Fruit fly (Drosophila melanogaster) whole organism: ENCODE data around the gene TwdlM.

Source experiments
- CG8478 ChIP-seq: fragments of >200 bp; optimal IDR thresholded peaks from 2 replicates; lab custom pipeline; 2018; ENCODE audit warnings: inconsistent platforms
- pan ChIP-seq: fragments of >200 bp; optimal IDR thresholded peaks from 2 replicates; lab custom pipeline; 2017
- usp ChIP-seq: fragments of >200 bp; optimal IDR thresholded peaks from 2 replicates; lab custom pipeline; 2017; ENCODE audit warnings: missing biosample characterization, missing genetic modification characterization, mixed read lengths

DNA sequence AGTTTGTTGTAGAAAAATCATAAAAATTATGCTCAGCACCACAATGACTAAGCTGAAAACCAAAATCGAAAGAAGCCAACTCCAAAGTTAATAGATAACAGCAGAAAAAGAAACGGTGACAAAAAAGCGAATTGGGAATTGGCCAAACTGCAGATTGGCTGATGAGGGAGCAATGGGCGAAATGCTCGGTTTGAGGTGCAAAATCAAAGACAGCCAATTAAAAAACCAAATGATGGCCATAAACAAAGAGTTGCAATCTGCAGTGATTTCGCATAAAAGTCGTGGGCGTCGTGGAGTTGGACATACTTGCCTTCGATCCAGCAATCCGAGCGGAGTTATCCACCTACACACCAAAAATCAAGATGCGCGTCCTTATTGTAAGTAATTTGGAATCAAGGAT, 14.5 kb downstream of the TwdlM start, which contains the start of gene TwdlH:
- no peak for TF ChIP-seq usp (GFP tag; lab: Kevin White, UChicago)
- no peak for TF ChIP-seq CG8478 (lab: Kevin White, UChicago)
- no peak for TF ChIP-seq pan (lab: Kevin White, UChicago)
